Worm (Caenorhabditis elegans) whole organism, L1 larva: ENCODE measurements around the gene slc-17.3.
A peak's percentile ranks its signal among the peaks of the same experiment; 100 is the strongest.

Experiments used
- C04F5.9 ChIP-seq: sonication (generic microtip); optimal IDR thresholded peaks from 2 replicates; lab custom pipeline; 2016; ENCODE audit warnings: missing genetic modification characterization, missing compliant biosample characterization
- F16B12.6 ChIP-seq: fragments of 150-350 bp; optimal IDR thresholded peaks from 2 replicates; lab custom pipeline; 2014; ENCODE audit warnings: missing biosample characterization, missing genetic modification characterization
- Y116A8C.19 ChIP-seq: sonication (generic microtip); optimal IDR thresholded peaks from 2 replicates; lab custom pipeline; 2016; ENCODE audit warnings: missing compliant biosample characterization, missing genetic modification characterization, borderline replicate concordance
- ama-1 ChIP-seq: fragments of 150-350 bp; optimal IDR thresholded peaks from 2 replicates; lab custom pipeline; 2014
- blmp-1 ChIP-seq: fragments of 150-350 bp; optimal IDR thresholded peaks from 2 replicates; lab custom pipeline; 2014; ENCODE audit warnings: missing biosample characterization, missing genetic modification characterization
- ceh-63 ChIP-seq: fragments of 200-800 bp; sonication (Bioruptor generic); optimal IDR thresholded peaks from 2 replicates; lab custom pipeline; 2018; ENCODE audit warnings: mild to moderate bottlenecking, missing genetic modification characterization, missing compliant biosample characterization
- ceh-8 ChIP-seq: fragments of 200-800 bp; sonication (Bioruptor generic); optimal IDR thresholded peaks from 2 replicates; lab custom pipeline; 2018; ENCODE audit warnings: mild to moderate bottlenecking, missing genetic modification characterization, moderate library complexity, missing compliant biosample characterization
- ceh-82 ChIP-seq, 3 experiments: fragments of 150-350 bp in 1 of 3; sonication (generic microtip) in 2 of 3; optimal IDR thresholded peaks; 2 replicates each; lab custom pipeline; 2014 to 2017; ENCODE audit warnings: missing biosample characterization in 3 of 3, missing genetic modification characterization in 3 of 3
- ces-1 ChIP-seq: fragments of 150-350 bp; optimal IDR thresholded peaks from 2 replicates; lab custom pipeline; 2014; ENCODE audit warnings: missing biosample characterization, missing genetic modification reagents, missing genetic modification characterization
- dpl-1 ChIP-seq, 3 experiments: fragments of 150-350 bp in 2 of 3; sonication (generic microtip) in 1 of 3; optimal IDR thresholded peaks; 2 replicates each; lab custom pipeline; 2014 to 2017; ENCODE audit warnings: missing biosample characterization in 3 of 3, missing genetic modification characterization in 3 of 3, missing genetic modification reagents in 3 of 3
- efl-1 ChIP-seq, 4 experiments: fragments of 150-350 bp; optimal IDR thresholded peaks in 3 of 4; peaks in 1 of 4; 1 replicate in 1 of 4; 2 replicates in 3 of 4; lab custom pipeline; 2014; ENCODE audit warnings: missing biosample characterization in 2 of 4, missing genetic modification characterization in 2 of 4, missing genetic modification reagents in 2 of 4
- efl-3 ChIP-seq: fragments of 200-800 bp; sonication (Bioruptor generic); optimal IDR thresholded peaks from 2 replicates; lab custom pipeline; 2018; ENCODE audit warnings: mild to moderate bottlenecking, missing genetic modification characterization, missing compliant biosample characterization
- egl-13 ChIP-seq: sonication (generic microtip); optimal IDR thresholded peaks from 2 replicates; lab custom pipeline; 2016; ENCODE audit warnings: missing genotype, missing genetic modification reagents, missing genetic modification characterization, missing compliant biosample characterization
- egl-27 ChIP-seq, 2 experiments: fragments of 150-350 bp in 1 of 2; sonication (generic microtip); optimal IDR thresholded peaks; 3 replicates each; lab custom pipeline; 2017 to 2018; ENCODE audit warnings: missing biosample characterization in 2 of 2, missing genetic modification characterization in 2 of 2, missing genetic modification reagents in 2 of 2
- elt-2 ChIP-seq: sonication (generic microtip); optimal IDR thresholded peaks from 2 replicates; lab custom pipeline; 2016; ENCODE audit warnings: missing genetic modification characterization, mild to moderate bottlenecking, inconsistent platforms, missing compliant biosample characterization, missing genetic modification reagents
- elt-3 ChIP-seq, 6 experiments: fragments of 150-350 bp in 1 of 6; sonication (generic microtip); optimal IDR thresholded peaks; 2 replicates each; lab custom pipeline; 2017 to 2018; ENCODE audit warnings: missing biosample characterization in 6 of 6, missing genetic modification characterization in 6 of 6, inconsistent platforms in 1 of 6
- fkh-10 ChIP-seq: sonication (generic microtip); optimal IDR thresholded peaks from 2 replicates; lab custom pipeline; 2017; ENCODE audit warnings: missing biosample characterization, missing genetic modification reagents, missing genetic modification characterization
- fkh-8 ChIP-seq: sonication (generic microtip); optimal IDR thresholded peaks from 2 replicates; lab custom pipeline; 2016; ENCODE audit warnings: mild to moderate bottlenecking, missing genetic modification characterization, missing compliant biosample characterization
- fos-1 ChIP-seq: fragments of 150-350 bp; optimal IDR thresholded peaks from 2 replicates; lab custom pipeline; 2014; ENCODE audit warnings: missing biosample characterization, missing genetic modification characterization
- grh-1 ChIP-seq: fragments of 200-800 bp; sonication (Bioruptor generic); IDR thresholded peaks from 2 replicates; pipeline ENCODE4 v1.3.6; 2022; ENCODE audit warnings: missing genetic modification reagents, missing genetic modification characterization, missing compliant biosample characterization
- hlh-4 ChIP-seq: sonication (generic microtip); optimal IDR thresholded peaks from 2 replicates; lab custom pipeline; 2016; ENCODE audit warnings: mild to moderate bottlenecking, missing genetic modification characterization, missing compliant biosample characterization
- irx-1 ChIP-seq: sonication (generic microtip); optimal IDR thresholded peaks from 2 replicates; lab custom pipeline; 2016; ENCODE audit warnings: missing genetic modification characterization, missing compliant biosample characterization
- jun-1 ChIP-seq: fragments of 150-350 bp; optimal IDR thresholded peaks from 2 replicates; lab custom pipeline; 2014; ENCODE audit warnings: missing biosample characterization, missing genetic modification reagents, missing genetic modification characterization
- lin-13 ChIP-seq: fragments of 150-350 bp; optimal IDR thresholded peaks from 2 replicates; lab custom pipeline; 2014; ENCODE audit warnings: missing biosample characterization, missing genetic modification reagents, missing genetic modification characterization
- lin-14 ChIP-seq: fragments of 200-800 bp; sonication (Bioruptor generic); optimal IDR thresholded peaks from 2 replicates; lab custom pipeline; 2018; ENCODE audit warnings: mild to moderate bottlenecking, missing genetic modification characterization, moderate library complexity, missing compliant biosample characterization
- lin-15B ChIP-seq: fragments of 150-350 bp; sonication (generic microtip); optimal IDR thresholded peaks from 3 replicates; lab custom pipeline; 2014; ENCODE audit warnings: missing biosample characterization, missing genetic modification characterization
- lin-35 ChIP-seq, 2 experiments: fragments of 150-350 bp; optimal IDR thresholded peaks; 2 replicates each; lab custom pipeline; 2014; ENCODE audit warnings: missing biosample characterization in 2 of 2, missing genetic modification characterization in 2 of 2, missing genetic modification reagents in 2 of 2
- lin-39 ChIP-seq: fragments of 150-350 bp; optimal IDR thresholded peaks from 2 replicates; lab custom pipeline; 2014; ENCODE audit warnings: missing biosample characterization, missing genetic modification reagents, missing genetic modification characterization
- lir-3 ChIP-seq: sonication (generic microtip); optimal IDR thresholded peaks from 2 replicates; lab custom pipeline; 2016; ENCODE audit warnings: mild to moderate bottlenecking, missing genetic modification characterization, moderate library complexity, missing compliant biosample characterization; ENCODE audit not compliant: poor library complexity
- lsy-2 ChIP-seq, 2 experiments: fragments of 150-350 bp; optimal IDR thresholded peaks; 2 replicates each; lab custom pipeline; 2014; ENCODE audit warnings: missing biosample characterization in 2 of 2, missing genetic modification characterization in 2 of 2
- mab-9 ChIP-seq: fragments of 200-800 bp; sonication (Bioruptor generic); IDR thresholded peaks from 2 replicates; pipeline ENCODE4 v1.3.6; 2022; ENCODE audit warnings: missing genetic modification reagents, missing genetic modification characterization, missing compliant biosample characterization
- mdl-1 ChIP-seq, 2 experiments: fragments of 150-350 bp; optimal IDR thresholded peaks; 2 replicates each; lab custom pipeline; 2014 to 2017; ENCODE audit warnings: missing biosample characterization in 2 of 2, missing genetic modification characterization in 2 of 2, inconsistent platforms in 1 of 2
- mef-2 ChIP-seq: fragments of 150-350 bp; optimal IDR thresholded peaks from 2 replicates; lab custom pipeline; 2014; ENCODE audit warnings: missing biosample characterization, missing genetic modification characterization
- mep-1 ChIP-seq: fragments of 150-350 bp; optimal IDR thresholded peaks from 2 replicates; lab custom pipeline; 2014; ENCODE audit warnings: missing biosample characterization, missing genetic modification characterization
- nhr-11 ChIP-seq: fragments of 150-350 bp; optimal IDR thresholded peaks from 2 replicates; lab custom pipeline; 2014; ENCODE audit warnings: missing biosample characterization, missing genetic modification characterization
- nhr-19 ChIP-seq: fragments of 200-800 bp; sonication (Bioruptor generic); conservative IDR thresholded peaks from 2 replicates; pipeline ENCODE4 v1.3.6; 2022; ENCODE audit warnings: missing genetic modification characterization, missing compliant biosample characterization
- nhr-237 ChIP-seq: fragments of 150-350 bp; optimal IDR thresholded peaks from 2 replicates; lab custom pipeline; 2014; ENCODE audit warnings: missing biosample characterization, missing genetic modification characterization
- nhr-47 ChIP-seq: sonication (generic microtip); optimal IDR thresholded peaks from 2 replicates; lab custom pipeline; 2016; ENCODE audit warnings: mild to moderate bottlenecking, missing genetic modification characterization, moderate library complexity, missing compliant biosample characterization
- nhr-76 ChIP-seq: sonication (generic microtip); optimal IDR thresholded peaks from 2 replicates; lab custom pipeline; 2017; ENCODE audit warnings: missing biosample characterization, missing genetic modification characterization
- nhr-77 ChIP-seq: fragments of 150-350 bp; optimal IDR thresholded peaks from 2 replicates; lab custom pipeline; 2014; ENCODE audit warnings: missing biosample characterization, missing genetic modification characterization
- nhr-84 ChIP-seq: sonication (generic microtip); optimal IDR thresholded peaks from 2 replicates; lab custom pipeline; 2017; ENCODE audit warnings: missing biosample characterization, missing genetic modification characterization
- rnt-1 ChIP-seq: sonication (generic microtip); optimal IDR thresholded peaks from 2 replicates; lab custom pipeline; 2016; ENCODE audit warnings: mild to moderate bottlenecking, missing genetic modification characterization, moderate library complexity, missing compliant biosample characterization
- snu-23 ChIP-seq: sonication (generic microtip); optimal IDR thresholded peaks from 2 replicates; lab custom pipeline; 2016; ENCODE audit warnings: missing genetic modification characterization, missing compliant biosample characterization
- sox-4 ChIP-seq: sonication (generic microtip); optimal IDR thresholded peaks from 2 replicates; lab custom pipeline; 2016; ENCODE audit warnings: missing genetic modification characterization, missing compliant biosample characterization
- sptf-1 ChIP-seq: fragments of 150-350 bp; optimal IDR thresholded peaks from 2 replicates; lab custom pipeline; 2014; ENCODE audit warnings: missing biosample characterization, missing genetic modification characterization
- swsn-7 ChIP-seq: sonication (generic microtip); optimal IDR thresholded peaks from 2 replicates; lab custom pipeline; 2016; ENCODE audit warnings: missing genetic modification characterization, missing compliant biosample characterization
- tbx-2 ChIP-seq: sonication (generic microtip); optimal IDR thresholded peaks from 2 replicates; lab custom pipeline; 2016; ENCODE audit warnings: missing genetic modification characterization, missing compliant biosample characterization
- unc-130 ChIP-seq: fragments of 150-350 bp; optimal IDR thresholded peaks from 2 replicates; lab custom pipeline; 2017; ENCODE audit warnings: missing biosample characterization, missing genetic modification characterization, inconsistent platforms
- unc-86 ChIP-seq: sonication (generic microtip); optimal IDR thresholded peaks from 2 replicates; lab custom pipeline; 2016; ENCODE audit warnings: missing genetic modification characterization, missing compliant biosample characterization
- vab-15 ChIP-seq: sonication (generic microtip); optimal IDR thresholded peaks from 2 replicates; lab custom pipeline; 2017; ENCODE audit warnings: missing genotype, mild to moderate bottlenecking, missing genetic modification characterization, missing compliant biosample characterization
- zag-1 ChIP-seq: fragments of 150-350 bp; optimal IDR thresholded peaks from 2 replicates; lab custom pipeline; 2014; ENCODE audit warnings: missing biosample characterization, missing genetic modification characterization
- ztf-11 ChIP-seq, 2 experiments: sonication (generic microtip); optimal IDR thresholded peaks; 2 replicates each; lab custom pipeline; 2016 to 2017; ENCODE audit warnings: missing genetic modification characterization in 2 of 2, missing biosample characterization in 1 of 2, missing compliant biosample characterization in 1 of 2

slc-17.3 gene

ce11 chrIII:7858407-7859029 lies 6.6 kb downstream of the slc-17.3 start, which contains the start of the genes coq-5 and ufm-1:
coq-5 (minus strand) TSS chrIII:7858457.
ufm-1 (plus strand) TSS chrIII:7858979.
- no peak for TF ChIP-seq swsn-7 (tag; lab: Kevin White, UChicago)
- TF ChIP-seq rnt-1: peak; percentile 10
- TF ChIP-seq ceh-63 (GFP tag; lab: Kevin White, UChicago): no peak
- no peak for TF ChIP-seq grh-1 (GFP tag; lab: Robert Waterston, UW)
- TF ChIP-seq irx-1 (tag; lab: Kevin White, UChicago): peak; percentile 74
- TF ChIP-seq lsy-2 (tag; optimal IDR thresholded peaks at IDR 0.05; lab: Kevin White, UChicago): peak; percentile 35 to 54
- TF ChIP-seq sox-4 (tag; lab: Kevin White, UChicago): no peak
- no peak for TF ChIP-seq sptf-1 (tag; lab: Kevin White, UChicago)
- TF ChIP-seq egl-27 (tag; optimal IDR thresholded peaks at IDR 0.05; lab: Kevin White, UChicago): no peak
- no peak for TF ChIP-seq mab-9
- no peak for TF ChIP-seq mef-2
- no peak for TF ChIP-seq fos-1 (tag; lab: Kevin White, UChicago)
- no peak for TF ChIP-seq nhr-84 (tag; lab: Kevin White, UChicago)
- TF ChIP-seq lin-14 (GFP tag; lab: Kevin White, UChicago): peak; percentile 47
- no peak for TF ChIP-seq blmp-1
- no peak for TF ChIP-seq mdl-1 (tag; optimal IDR thresholded peaks at IDR 0.05; lab: Kevin White, UChicago)
- TF ChIP-seq ceh-82 (tag; optimal IDR thresholded peaks at IDR 0.05; lab: Kevin White, UChicago): no peak
- TF ChIP-seq nhr-237: no peak
- TF ChIP-seq mep-1 (tag; lab: Kevin White, UChicago): peak; percentile 23
- TF ChIP-seq nhr-19: no peak
- peak; percentile 31 for TF ChIP-seq fkh-8 (tag; lab: Kevin White, UChicago)
- TF ChIP-seq nhr-77 (tag; lab: Kevin White, UChicago): no peak
- no peak for TF ChIP-seq ama-1 (lab: Kevin White, UChicago)
- peak; percentile 7 to 42 (median 36) for TF ChIP-seq dpl-1 (GFP tag; optimal IDR thresholded peaks at IDR 0.05; lab: Kevin White, UChicago)
- TF ChIP-seq lin-13 (GFP tag; lab: Kevin White, UChicago): no peak
- no peak for TF ChIP-seq ces-1 (GFP tag; lab: Kevin White, UChicago)
- TF ChIP-seq elt-2 (tag; lab: Kevin White, UChicago): no peak
- TF ChIP-seq hlh-4: no peak
- TF ChIP-seq fkh-10 (GFP tag; lab: Kevin White, UChicago): no peak
- peak in 1 of 2 experiments; percentile 12 for TF ChIP-seq lin-35 (GFP tag; optimal IDR thresholded peaks at IDR 0.05; lab: Kevin White, UChicago)
- TF ChIP-seq lin-39 (tag; lab: Kevin White, UChicago): no peak
- TF ChIP-seq ztf-11 (tag; optimal IDR thresholded peaks at IDR 0.05; lab: Kevin White, UChicago): peak in 1 of 2 experiments; percentile 55
- peak in 1 of 2 experiments; percentile 42 for TF ChIP-seq efl-1 (optimal IDR thresholded peaks at IDR 0.05; lab: Kevin White, UChicago)
- peak; percentile 31 to 90 for TF ChIP-seq efl-1 (GFP tag; optimal IDR thresholded peaks at IDR 0.05 in 1 of 2; lab: Kevin White, UChicago)
- TF ChIP-seq lir-3 (tag; lab: Kevin White, UChicago): peak; percentile 80
- TF ChIP-seq zag-1 (tag; lab: Kevin White, UChicago): no peak
- TF ChIP-seq efl-3 (GFP tag; lab: Kevin White, UChicago): no peak
- TF ChIP-seq unc-86 (tag; lab: Kevin White, UChicago): no peak
- no peak for TF ChIP-seq lin-15B (tag; lab: Kevin White, UChicago)
- no peak for TF ChIP-seq jun-1
- TF ChIP-seq vab-15 (tag; lab: Kevin White, UChicago): no peak
- TF ChIP-seq ceh-8: no peak
- TF ChIP-seq tbx-2 (tag; lab: Kevin White, UChicago): peak; percentile 41
- no peak for TF ChIP-seq unc-130
- no peak for TF ChIP-seq F16B12.6
- TF ChIP-seq nhr-47 (tag; lab: Kevin White, UChicago): peak; percentile 52
- TF ChIP-seq nhr-76 (tag; lab: Kevin White, UChicago): no peak
- TF ChIP-seq nhr-11 (tag; lab: Kevin White, UChicago): no peak
- TF ChIP-seq snu-23 (GFP tag; lab: Kevin White, UChicago): peak; percentile 26
- peak; percentile 52 for TF ChIP-seq C04F5.9 (tag; lab: Kevin White, UChicago)
- TF ChIP-seq egl-13 (tag; lab: Kevin White, UChicago): peak; percentile 8
- no peak for TF ChIP-seq Y116A8C.19 (tag; lab: Kevin White, UChicago)
- TF ChIP-seq elt-3 (tag; optimal IDR thresholded peaks at IDR 0.05; lab: Kevin White, UChicago): no peak
